Fruit fly (Drosophila melanogaster): Measurements from ENCODE around the gene Septin2.

Gene Septin2

dm6 chr3R:20587630-20588479, at the start of gene Septin2 (continued):
- TF ChIP-seq Sin3A (optimal IDR thresholded peaks at IDR 0.05) (peak; percentile 58), schlank (tag; optimal IDR thresholded peaks at IDR 0.05) (no peak), CG1529 (GFP tag; optimal IDR thresholded peaks at IDR 0.05) (peak; percentile 84), Doc2 (GFP tag; IDR thresholded peaks at IDR 0.05) (no peak), kay (GFP tag; optimal IDR thresholded peaks at IDR 0.05) (peak; percentile 68), bsh (GFP tag; optimal IDR thresholded peaks at IDR 0.05) (peak; percentile 79), Nf-YC (tag; optimal IDR thresholded peaks at IDR 0.05) (peak; percentile 35), H15 (GFP tag; IDR thresholded peaks at IDR 0.05) (no peak), CG4424 (GFP tag; optimal IDR thresholded peaks at IDR 0.05) (peak; percentile 83), Fer3 (tag; optimal IDR thresholded peaks at IDR 0.05) (peak; percentile 69), Hr51 (GFP tag; optimal IDR thresholded peaks at IDR 0.05) (peak; percentile 4 to 85), Eip74EF (GFP tag; optimal IDR thresholded peaks at IDR 0.05) (peak in 1 of 2 experiments; percentile 83), CG10321 (GFP tag; IDR thresholded peaks at IDR 0.05) (peak; percentile 47; the same call in 1 of the 2 replicates), CG31365 (tag; optimal IDR thresholded peaks at IDR 0.05) (peak; percentile 24), CG2202 (tag; optimal IDR thresholded peaks at IDR 0.05) (peak; percentile 62), MTF-1 (GFP tag; optimal IDR thresholded peaks at IDR 0.05; ENCODE audit: borderline replicate concordance) (peak; percentile 65), Hmr (GFP tag; optimal IDR thresholded peaks at IDR 0.05) (peak; percentile 68), slbo (GFP tag; IDR thresholded peaks at IDR 0.05) (peak; percentile 37; the same call in 1 of the 2 replicates), Sox102F (GFP tag; optimal IDR thresholded peaks at IDR 0.05) (peak; percentile 82), CG2129 (GFP tag; IDR thresholded peaks at IDR 0.05; ENCODE audit: partially characterized antibody) (no peak), CG10654 (GFP tag; optimal IDR thresholded peaks at IDR 0.05) (peak; percentile 63), CrebB (tag; optimal IDR thresholded peaks at IDR 0.05) (no peak), fd96Cb (tag; optimal IDR thresholded peaks at IDR 0.05) (peak; percentile 85), CG13296 (GFP tag; optimal IDR thresholded peaks at IDR 0.05) (peak; percentile 78), fd64A (GFP tag; optimal IDR thresholded peaks at IDR 0.05) (peak; percentile 66), usp (GFP tag; optimal IDR thresholded peaks at IDR 0.05) (no peak), CG3847 (GFP tag; IDR thresholded peaks at IDR 0.05) (no peak), CG2875 (GFP tag; optimal IDR thresholded peaks at IDR 0.05) (peak; percentile 79), h (optimal IDR thresholded peaks at IDR 0.05) (no peak), HLH54F (GFP tag; optimal IDR thresholded peaks at IDR 0.05) (peak; percentile 50), dimm (GFP tag; IDR thresholded peaks at IDR 0.05) (no peak), odd (GFP tag; optimal IDR thresholded peaks at IDR 0.05) (peak; percentile 85), CG30020 (tag; optimal IDR thresholded peaks at IDR 0.05) (no peak), CG5245 (GFP tag; optimal IDR thresholded peaks at IDR 0.05) (peak; percentile 42), CG3163 (GFP tag; optimal IDR thresholded peaks at IDR 0.05) (no peak), dmrt99B (tag; optimal IDR thresholded peaks at IDR 0.05) (peak; percentile 91), CG18262 (tag; optimal IDR thresholded peaks at IDR 0.05) (peak; percentile 91), Dbx (GFP tag; IDR thresholded peaks at IDR 0.05) (no peak), CG7556 (GFP tag; optimal IDR thresholded peaks at IDR 0.05) (peak; percentile 83), hkb (optimal IDR thresholded peaks at IDR 0.05) (no peak), hkb (GFP tag; IDR thresholded peaks at IDR 0.05) (peak; percentile 82), Jarid2 (GFP tag; optimal IDR thresholded peaks at IDR 0.05) (no peak), CG3726 (GFP tag; IDR thresholded peaks at IDR 0.05) (no peak), crp (GFP tag; optimal IDR thresholded peaks at IDR 0.05) (no peak), NK7.1 (GFP tag; optimal IDR thresholded peaks at IDR 0.05) (peak; percentile 41), lmd (GFP tag; IDR thresholded peaks at IDR 0.05) (peak; percentile 73), zfh1 (GFP tag; IDR thresholded peaks at IDR 0.05) (peak; percentile 73), CG6175 (GFP tag; IDR thresholded peaks at IDR 0.05) (no peak), CG17802 (tag; optimal IDR thresholded peaks at IDR 0.05) (peak; percentile 66)
